Worm (Caenorhabditis elegans) whole organism, early embryonic: ENCODE measurements around the gene sri-31.

Experiments used
- B0310.2 ChIP-seq: sonication (generic microtip); optimal IDR thresholded peaks from 2 replicates; lab custom pipeline; 2016; ENCODE audit warnings: mild to moderate bottlenecking, missing genetic modification characterization, missing compliant biosample characterization
- F13C5.2 ChIP-seq: sonication (generic microtip); optimal IDR thresholded peaks from 2 replicates; lab custom pipeline; 2017; ENCODE audit warnings: mild to moderate bottlenecking, missing genetic modification characterization, inconsistent platforms, missing compliant biosample characterization
- aly-1 ChIP-seq: sonication (generic microtip); optimal IDR thresholded peaks from 2 replicates; lab custom pipeline; 2016; ENCODE audit warnings: missing genetic modification characterization, missing compliant biosample characterization
- ama-1 ChIP-seq: fragments of 150-350 bp; optimal IDR thresholded peaks from 2 replicates; lab custom pipeline; 2014
- ceh-13 ChIP-seq: fragments of 200-800 bp; sonication (Bioruptor generic); optimal IDR thresholded peaks from 2 replicates; lab custom pipeline; 2018; ENCODE audit warnings: mild to moderate bottlenecking, missing genetic modification characterization, missing compliant biosample characterization
- ceh-36 ChIP-seq: sonication (generic microtip); optimal IDR thresholded peaks from 2 replicates; lab custom pipeline; 2016; ENCODE audit warnings: missing genetic modification characterization, inconsistent platforms, missing compliant biosample characterization
- ets-7 ChIP-seq: sonication (generic microtip); optimal IDR thresholded peaks from 2 replicates; lab custom pipeline; 2016; ENCODE audit warnings: missing genotype, missing genetic modification characterization, missing compliant biosample characterization
- flt-1 ChIP-seq: fragments of 200-800 bp; sonication (Bioruptor generic); IDR thresholded peaks from 2 replicates; pipeline ENCODE4 v1.3.6; 2022; ENCODE audit warnings: missing genetic modification characterization, missing compliant biosample characterization
- hmbx-1 ChIP-seq: sonication (generic microtip); optimal IDR thresholded peaks from 2 replicates; lab custom pipeline; 2016; ENCODE audit warnings: mild to moderate bottlenecking, missing genetic modification characterization, missing compliant biosample characterization
- hmg-4 ChIP-seq: fragments of 200-800 bp; sonication (Bioruptor generic); optimal IDR thresholded peaks from 2 replicates; lab custom pipeline; 2018; ENCODE audit warnings: mild to moderate bottlenecking, missing genetic modification characterization, missing compliant biosample characterization
- hnd-1 ChIP-seq: sonication (generic microtip); optimal IDR thresholded peaks from 2 replicates; lab custom pipeline; 2016; ENCODE audit warnings: missing genetic modification characterization, missing compliant biosample characterization
- pes-1 ChIP-seq: fragments of 200-800 bp; sonication (Bioruptor generic); IDR thresholded peaks from 2 replicates; pipeline ENCODE4 v1.3.6; 2022; ENCODE audit warnings: missing genetic modification reagents, missing genetic modification characterization, missing compliant biosample characterization
- scrt-1 ChIP-seq: fragments of 200-800 bp; sonication (Bioruptor generic); IDR thresholded peaks from 2 replicates; pipeline ENCODE4 v1.3.6; 2022; ENCODE audit warnings: missing genetic modification characterization, missing compliant biosample characterization
- sea-1 ChIP-seq: fragments of 200-800 bp; sonication (Bioruptor generic); conservative IDR thresholded peaks from 2 replicates; pipeline ENCODE4 v1.3.6; 2022; ENCODE audit warnings: missing genetic modification characterization, missing compliant biosample characterization
- tbx-11 ChIP-seq: fragments of 200-800 bp; sonication (Bioruptor generic); IDR thresholded peaks from 2 replicates; pipeline ENCODE4 v1.3.6; 2022; ENCODE audit warnings: missing genetic modification characterization, missing compliant biosample characterization
- tbx-37 ChIP-seq: fragments of 200-800 bp; sonication (Bioruptor generic); conservative IDR thresholded peaks from 2 replicates; pipeline ENCODE4 v1.3.6; 2022; ENCODE audit warnings: missing genetic modification reagents, missing genetic modification characterization, missing compliant biosample characterization
- tra-4 ChIP-seq: sonication (generic microtip); optimal IDR thresholded peaks from 2 replicates; lab custom pipeline; 2017; ENCODE audit warnings: missing genetic modification characterization, missing compliant biosample characterization

The sri-31 gene

ce11 chrII:3050703-3051102 is at the start of gene sri-31:
sri-31 (plus strand) TSS chrII:3051003.
- TF ChIP-seq sea-1 (GFP tag; lab: Robert Waterston, UW) (no peak), scrt-1 (no peak), tbx-11 (no peak), tra-4 (tag; lab: Kevin White, UChicago) (no peak), flt-1 (no peak), hmg-4 (GFP tag; lab: Kevin White, UChicago) (no peak), hnd-1 (tag; lab: Kevin White, UChicago) (no peak), tbx-37 (GFP tag; lab: Robert Waterston, UW) (no peak), B0310.2 (tag; lab: Kevin White, UChicago) (no peak), pes-1 (GFP tag; lab: Robert Waterston, UW) (no peak), ets-7 (tag; lab: Kevin White, UChicago) (no peak), aly-1 (tag; lab: Kevin White, UChicago) (no peak), F13C5.2 (tag; lab: Kevin White, UChicago) (no peak), ceh-13 (no peak), hmbx-1 (tag; lab: Kevin White, UChicago) (no peak)

ce11 chrII:3002211-3002610 is 48.6 kb upstream of the sri-31 start, which contains the start of gene lido-10:
lido-10 (plus strand) TSS chrII:3002511.
- TF ChIP-seq hmbx-1 (tag; lab: Kevin White, UChicago) (no peak), scrt-1 (no peak), tbx-37 (GFP tag; lab: Robert Waterston, UW) (no peak), flt-1 (no peak), hnd-1 (tag; lab: Kevin White, UChicago) (no peak), ama-1 (lab: Kevin White, UChicago) (no peak), F13C5.2 (tag; lab: Kevin White, UChicago) (no peak), aly-1 (tag; lab: Kevin White, UChicago) (no peak), B0310.2 (tag; lab: Kevin White, UChicago) (no peak), tra-4 (tag; lab: Kevin White, UChicago) (no peak), hmg-4 (GFP tag; lab: Kevin White, UChicago) (no peak), ets-7 (tag; lab: Kevin White, UChicago) (no peak), tbx-11 (no peak)

DNA sequence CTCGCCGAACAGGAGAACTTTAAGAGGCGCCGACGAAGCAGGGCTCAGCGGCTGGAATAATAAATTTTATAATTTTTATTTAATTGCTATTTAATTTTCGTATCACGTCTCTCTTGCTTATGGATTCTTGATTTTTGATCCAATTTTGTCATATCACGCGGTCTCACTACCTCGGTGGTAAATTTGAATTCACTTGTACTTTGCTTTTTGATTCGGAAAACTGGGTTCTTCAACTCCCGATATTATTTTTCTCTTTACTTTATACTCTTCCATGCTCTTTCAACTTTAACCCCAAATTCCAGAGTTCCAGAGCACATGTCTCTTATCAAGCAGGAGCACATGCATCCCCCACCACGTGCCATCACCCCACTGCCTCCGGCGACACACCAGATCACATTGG is 47.1 kb upstream of the sri-31 start, which contains the start of gene lido-11:
Gene lido-11, plus strand, starts transcription at position 301 of the 400 bp plus-strand sequence.
- no peak for TF ChIP-seq tbx-11
- no peak for TF ChIP-seq aly-1 (tag; lab: Kevin White, UChicago)
- TF ChIP-seq B0310.2 (tag; lab: Kevin White, UChicago): no peak
- no peak for TF ChIP-seq pes-1 (GFP tag; lab: Robert Waterston, UW)
- no peak for TF ChIP-seq sea-1 (GFP tag; lab: Robert Waterston, UW)
- no peak for TF ChIP-seq tbx-37 (GFP tag; lab: Robert Waterston, UW)
- TF ChIP-seq hmg-4 (GFP tag; lab: Kevin White, UChicago): no peak

- no peak for TF ChIP-seq sea-1 (GFP tag; lab: Robert Waterston, UW)
- no peak for TF ChIP-seq ceh-36 (tag; lab: Kevin White, UChicago)
- TF ChIP-seq ets-7 (tag; lab: Kevin White, UChicago): no peak
Observed at ce11 chrII:3005499-3005898, 45.3 kb upstream of the sri-31 start, which contains the start of gene lido-12. lido-12 (plus strand) TSS chrII:3005799.

DNA sequence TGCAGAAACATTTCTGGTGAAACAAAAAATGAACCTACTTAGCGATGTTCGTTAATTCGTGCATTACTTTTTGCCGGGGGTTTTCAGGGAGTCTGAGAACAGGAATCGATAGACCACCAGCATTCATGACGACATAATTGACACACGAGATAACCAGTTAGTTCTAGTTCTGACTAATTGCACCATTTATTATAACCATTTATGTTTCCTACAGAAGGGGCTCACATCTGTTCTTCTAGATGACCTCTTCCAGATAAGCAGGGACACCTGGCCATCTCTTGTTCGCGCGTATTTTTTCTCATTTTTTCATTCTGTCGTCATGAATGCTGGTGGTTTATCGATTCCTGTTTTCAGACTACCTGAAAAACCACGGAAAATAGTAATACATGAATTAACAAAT is 42.4 kb upstream of the sri-31 start, which contains the start of gene sdz-5:
Gene sdz-5, plus strand, starts transcription at position 301 of the 400 bp plus-strand sequence.
- no peak for TF ChIP-seq hmbx-1 (tag; lab: Kevin White, UChicago)
- no peak for TF ChIP-seq scrt-1
- TF ChIP-seq ceh-13: no peak
- TF ChIP-seq ama-1 (lab: Kevin White, UChicago): no peak
- no peak for TF ChIP-seq pes-1 (GFP tag; lab: Robert Waterston, UW)
- no peak for TF ChIP-seq B0310.2 (tag; lab: Kevin White, UChicago)
- TF ChIP-seq flt-1: no peak
- TF ChIP-seq tra-4 (tag; lab: Kevin White, UChicago): no peak
- no peak for TF ChIP-seq aly-1 (tag; lab: Kevin White, UChicago)
- TF ChIP-seq F13C5.2 (tag; lab: Kevin White, UChicago): no peak

DNA sequence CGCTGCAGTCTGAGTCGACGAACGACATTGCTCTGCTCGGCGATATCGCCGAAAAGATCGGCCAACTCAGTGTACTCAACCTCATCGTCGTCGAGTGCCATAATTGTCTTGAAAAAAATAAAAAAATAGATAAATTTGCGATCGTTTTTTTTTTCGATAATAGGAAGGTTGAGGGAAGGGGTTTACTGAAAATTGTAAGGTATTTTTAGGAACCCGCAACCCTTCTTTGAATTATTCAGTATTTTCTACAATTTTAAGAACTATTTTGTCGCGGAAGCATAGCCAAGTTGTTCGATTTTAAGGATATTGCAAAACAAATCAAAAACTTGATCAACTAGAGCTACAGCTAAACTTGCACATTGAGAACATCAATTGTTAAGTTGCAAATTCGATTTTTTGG is 38.7 kb upstream of the sri-31 start, which contains the start of gene C41H7.9:
Gene C41H7.9, minus strand, starts transcription at position 101 of the 400 bp plus-strand sequence.
- TF ChIP-seq ama-1 (lab: Kevin White, UChicago) (no peak), hmg-4 (GFP tag; lab: Kevin White, UChicago) (no peak)

- no peak for TF ChIP-seq hmg-4 (GFP tag; lab: Kevin White, UChicago)
- no peak for TF ChIP-seq sea-1 (GFP tag; lab: Robert Waterston, UW)
- no peak for TF ChIP-seq F13C5.2 (tag; lab: Kevin White, UChicago)
- no peak for TF ChIP-seq pes-1 (GFP tag; lab: Robert Waterston, UW)
- no peak for TF ChIP-seq hmbx-1 (tag; lab: Kevin White, UChicago)
Observed at ce11 chrII:3014196-3014849, 36.5 kb upstream of the sri-31 start, which contains the start of gene C41H7.2. C41H7.2 (plus strand) TSS chrII:3014817.

DNA sequence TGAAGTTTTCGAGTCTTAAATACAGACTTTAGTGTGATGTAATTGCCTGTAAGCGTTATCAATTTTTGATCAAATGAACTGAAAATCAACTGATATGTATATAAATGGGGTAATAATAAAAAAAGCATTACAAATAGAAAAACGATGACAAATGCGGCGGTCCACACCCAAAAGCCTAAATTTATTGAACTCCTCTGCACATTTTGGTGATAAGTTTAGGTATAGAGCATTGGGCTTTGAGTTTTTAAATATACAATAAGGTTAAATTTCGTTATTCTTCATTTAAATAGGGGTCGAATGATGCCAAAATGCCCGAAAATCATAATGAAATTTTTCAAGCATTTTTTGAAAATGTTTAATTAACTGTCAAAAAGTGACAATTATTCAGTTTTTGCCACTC is 31.0 kb upstream of the sri-31 start, which contains the start of gene clec-3:
Gene clec-3, minus strand, starts transcription at position 101 of the 400 bp plus-strand sequence.
- TF ChIP-seq hmg-4 (GFP tag; lab: Kevin White, UChicago): no peak
- TF ChIP-seq ets-7 (tag; lab: Kevin White, UChicago): no peak
- no peak for TF ChIP-seq F13C5.2 (tag; lab: Kevin White, UChicago)
- TF ChIP-seq ama-1 (lab: Kevin White, UChicago): no peak
